Worm (Caenorhabditis elegans) whole organism, mixed stage, embryonic: ENCODE data around the gene ZK686.1.
A peak's percentile ranks its signal among the peaks of the same experiment; 100 is the strongest.

Source experiments
- bed-3 ChIP-seq: fragments of 200-800 bp; sonication (Bioruptor generic); optimal IDR thresholded peaks from 3 replicates; lab custom pipeline; 2018; ENCODE audit warnings: mild to moderate bottlenecking, missing genetic modification characterization, moderate library complexity, missing compliant biosample characterization
- ceh-39 ChIP-seq: fragments of 150-350 bp; optimal IDR thresholded peaks from 2 replicates; lab custom pipeline; 2014; ENCODE audit warnings: missing biosample characterization, missing genetic modification characterization
- ceh-43 ChIP-seq: fragments of 200-800 bp; sonication (Bioruptor generic); optimal IDR thresholded peaks from 2 replicates; lab custom pipeline; 2018; ENCODE audit warnings: mild to moderate bottlenecking, missing genetic modification characterization, moderate library complexity, missing compliant biosample characterization
- ces-1 ChIP-seq: fragments of 150-350 bp; optimal IDR thresholded peaks from 2 replicates; lab custom pipeline; 2014; ENCODE audit warnings: missing biosample characterization, missing genetic modification reagents, missing genetic modification characterization
- cnd-1 ChIP-seq: fragments of 200-800 bp; sonication (Bioruptor generic); optimal IDR thresholded peaks from 2 replicates; lab custom pipeline; 2018; ENCODE audit warnings: mild to moderate bottlenecking, missing genetic modification characterization, missing compliant biosample characterization
- drap-1 ChIP-seq: fragments of 200-800 bp; sonication (Bioruptor generic); optimal IDR thresholded peaks from 3 replicates; lab custom pipeline; 2018; ENCODE audit warnings: mild to moderate bottlenecking, missing genetic modification characterization, missing compliant biosample characterization
- elt-1 ChIP-seq: sonication (generic microtip); optimal IDR thresholded peaks from 2 replicates; lab custom pipeline; 2017; ENCODE audit warnings: missing genetic modification characterization, mild to moderate bottlenecking, missing compliant biosample characterization, antibody characterized with exemption, moderate library complexity, borderline replicate concordance; ENCODE audit not compliant: insufficient read depth
- hlh-1 ChIP-seq: fragments of 150-350 bp; optimal IDR thresholded peaks from 2 replicates; lab custom pipeline; 2014; ENCODE audit warnings: missing biosample characterization, missing genetic modification reagents, missing genetic modification characterization
- lin-13 ChIP-seq: fragments of 150-350 bp; optimal IDR thresholded peaks from 2 replicates; lab custom pipeline; 2014; ENCODE audit warnings: missing biosample characterization, missing genetic modification characterization
- lin-32 ChIP-seq: fragments of 200-800 bp; sonication (Bioruptor generic); optimal IDR thresholded peaks from 2 replicates; lab custom pipeline; 2018; ENCODE audit warnings: mild to moderate bottlenecking, missing genetic modification characterization, missing compliant biosample characterization
- lsy-2 ChIP-seq: fragments of 150-350 bp; optimal IDR thresholded peaks from 2 replicates; lab custom pipeline; 2014; ENCODE audit warnings: missing biosample characterization, missing genetic modification characterization
- mab-5 ChIP-seq: fragments of 150-350 bp; optimal IDR thresholded peaks from 2 replicates; lab custom pipeline; 2014; ENCODE audit warnings: missing biosample characterization, missing genetic modification characterization
- mls-2 ChIP-seq: sonication (generic microtip); optimal IDR thresholded peaks from 2 replicates; lab custom pipeline; 2016; ENCODE audit warnings: mild to moderate bottlenecking, missing genetic modification characterization, moderate library complexity, missing compliant biosample characterization
- nhr-12 ChIP-seq: fragments of 150-350 bp; optimal IDR thresholded peaks from 2 replicates; lab custom pipeline; 2014; ENCODE audit warnings: missing biosample characterization, missing genetic modification characterization
- nhr-28 ChIP-seq: fragments of 150-350 bp; optimal IDR thresholded peaks from 2 replicates; lab custom pipeline; 2014; ENCODE audit warnings: missing biosample characterization, missing genetic modification characterization
- nhr-76 ChIP-seq: sonication (generic microtip); optimal IDR thresholded peaks from 2 replicates; lab custom pipeline; 2017; ENCODE audit warnings: missing biosample characterization, missing genetic modification characterization
- snpc-4 ChIP-seq: fragments of 150-350 bp; optimal IDR thresholded peaks from 2 replicates; lab custom pipeline; 2014; ENCODE audit warnings: missing biosample characterization, missing genetic modification characterization
- sptf-1 ChIP-seq: sonication (generic microtip); optimal IDR thresholded peaks from 2 replicates; lab custom pipeline; 2017; ENCODE audit warnings: mild to moderate bottlenecking, missing genetic modification characterization, moderate library complexity, missing compliant biosample characterization
- unc-120 ChIP-seq: sonication (generic microtip); optimal IDR thresholded peaks from 2 replicates; lab custom pipeline; 2017; ENCODE audit warnings: missing genetic modification characterization, missing compliant biosample characterization; ENCODE audit not compliant: poor library complexity, severe bottlenecking
- unc-39 ChIP-seq: fragments of 150-350 bp; optimal IDR thresholded peaks from 2 replicates; lab custom pipeline; 2014; ENCODE audit warnings: missing biosample characterization, missing genetic modification characterization
- unc-62 ChIP-seq: fragments of 150-350 bp; optimal IDR thresholded peaks from 2 replicates; lab custom pipeline; 2014; ENCODE audit warnings: missing biosample characterization, missing genetic modification reagents, missing genetic modification characterization
- ztf-11 ChIP-seq: fragments of 150-350 bp; optimal IDR thresholded peaks from 2 replicates; lab custom pipeline; 2014; ENCODE audit warnings: missing biosample characterization, missing genetic modification characterization

ZK686.1 gene

ce11 chrIII:7819866-7820265, 46.9 kb downstream of the ZK686.1 start:
- no peak for TF ChIP-seq unc-120 (tag; lab: Kevin White, UChicago)
- no peak for TF ChIP-seq cnd-1 (tag; lab: Kevin White, UChicago)
- peak; percentile 3 for TF ChIP-seq lsy-2 (tag; lab: Kevin White, UChicago)

- TF ChIP-seq ztf-11 (no peak), mls-2 (no peak), unc-62 (GFP tag; lab: Kevin White, UChicago) (no peak), snpc-4 (no peak), hlh-1 (tag; lab: Kevin White, UChicago) (no peak), elt-1 (tag; lab: Kevin White, UChicago) (no peak), nhr-76 (no peak), sptf-1 (tag; lab: Kevin White, UChicago) (no peak), bed-3 (GFP tag; lab: Kevin White, UChicago) (no peak), nhr-28 (tag; lab: Kevin White, UChicago) (no peak), ceh-39 (tag; lab: Kevin White, UChicago) (no peak), ceh-43 (GFP tag; lab: Kevin White, UChicago) (no peak), unc-39 (tag; lab: Kevin White, UChicago) (no peak), nhr-12 (tag; lab: Kevin White, UChicago) (no peak), mab-5 (no peak), drap-1 (GFP tag; lab: Kevin White, UChicago) (no peak), lin-13 (tag; lab: Kevin White, UChicago) (no peak), lin-32 (no peak), ces-1 (GFP tag; lab: Kevin White, UChicago) (no peak)
Measured at ce11 chrIII:7823285-7823684, 50.4 kb downstream of the ZK686.1 start.
